Fruit fly (Drosophila melanogaster) whole organism: ENCODE results near the gene CG43367.

ENCODE experiments used
- CG8478 ChIP-seq: fragments of >200 bp; optimal IDR thresholded peaks from 2 replicates; lab custom pipeline; 2018; ENCODE audit warnings: inconsistent platforms
- psq ChIP-seq: fragments of >200 bp; optimal IDR thresholded peaks from 2 replicates; lab custom pipeline; 2017

DNA sequence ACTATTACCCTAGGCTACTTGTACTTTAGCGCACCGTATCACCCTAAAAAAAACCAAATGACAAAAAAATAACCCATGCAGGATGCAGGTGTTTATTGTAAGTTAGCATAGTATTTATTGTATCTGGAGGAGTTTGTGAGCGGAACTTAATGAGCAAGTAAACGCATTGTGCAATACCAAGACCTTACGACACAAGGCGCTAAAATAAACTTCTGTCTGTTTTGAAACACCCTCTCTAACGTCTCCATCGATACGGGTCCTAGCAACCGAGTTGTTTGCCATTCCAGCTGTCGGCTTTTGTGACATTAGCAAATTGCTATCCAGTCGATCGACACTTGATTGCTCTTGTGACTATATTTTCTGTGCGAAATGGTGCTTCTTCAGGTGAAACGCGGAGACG is 20.2 kb upstream of the CG43367 start, which contains the start of gene CG18675:
- TF ChIP-seq psq (lab: Kevin White, UChicago): no peak
- TF ChIP-seq CG8478 (lab: Kevin White, UChicago): no peak
